Fruit fly (Drosophila melanogaster) whole organism, embryonic: ENCODE results near the gene Mocs2B.
A peak's percentile ranks its signal among the peaks of the same experiment; 100 is the strongest.

ENCODE experiments used
- Antp ChIP-seq: fragments of 200-800 bp; sonication (Bioruptor generic); optimal IDR thresholded peaks from 3 replicates; lab custom pipeline; 2016; ENCODE audit warnings: missing biosample characterization, missing genetic modification characterization
- B-H1 ChIP-seq: fragments of 200-800 bp; sonication (Bioruptor generic); IDR thresholded peaks from 3 replicates; pipeline ENCODE4 v1.3.6; 2022; ENCODE audit warnings: missing biosample characterization, missing genetic modification characterization
- CG10321 ChIP-seq: fragments of 200-800 bp; sonication (Bioruptor generic); IDR thresholded peaks from 2 replicates; pipeline ENCODE4 v1.3.6; 2022; ENCODE audit warnings: missing biosample characterization, missing genetic modification characterization
- CG11696 ChIP-seq: fragments of 200-800 bp; sonication (Bioruptor generic); IDR thresholded peaks from 2 replicates; pipeline ENCODE4 v1.3.6; 2022; ENCODE audit warnings: missing biosample characterization, missing genetic modification characterization
- CG12219 ChIP-seq: fragments of 200-800 bp; sonication (Bioruptor generic); optimal IDR thresholded peaks from 3 replicates; lab custom pipeline; 2018; ENCODE audit warnings: missing biosample characterization, mild to moderate bottlenecking, missing genetic modification characterization
- CG12391 ChIP-seq: fragments of 200-800 bp; sonication (Bioruptor generic); optimal IDR thresholded peaks from 3 replicates; lab custom pipeline; 2018; ENCODE audit warnings: missing biosample characterization, mild to moderate bottlenecking, missing genetic modification characterization, moderate library complexity
- CG12659 ChIP-seq: fragments of 200-800 bp; sonication (Bioruptor generic); optimal IDR thresholded peaks from 3 replicates; lab custom pipeline; 2017; ENCODE audit warnings: mild to moderate bottlenecking, missing biosample characterization, missing genetic modification reagents, missing genetic modification characterization
- CG13123 ChIP-seq: fragments of 200-800 bp; sonication (Bioruptor generic); optimal IDR thresholded peaks from 2 replicates; lab custom pipeline; 2016; ENCODE audit warnings: missing biosample characterization, missing genetic modification characterization
- CG15696 ChIP-seq: fragments of 200-800 bp; sonication (Bioruptor generic); optimal IDR thresholded peaks from 2 replicates; lab custom pipeline; 2019; ENCODE audit warnings: missing biosample characterization, mild to moderate bottlenecking, missing genetic modification characterization, moderate library complexity
- CG16815 ChIP-seq: fragments of 200-800 bp; sonication (Bioruptor generic); optimal IDR thresholded peaks from 3 replicates; lab custom pipeline; 2017; ENCODE audit warnings: missing biosample characterization, mild to moderate bottlenecking, missing genetic modification characterization
- CG17328 ChIP-seq: fragments of 200-800 bp; sonication (Bioruptor generic); IDR thresholded peaks from 2 replicates; pipeline ENCODE4 v1.3.6; 2022; ENCODE audit warnings: missing biosample characterization, missing genetic modification characterization
- CG18262 ChIP-seq: fragments of 200-800 bp; optimal IDR thresholded peaks from 3 replicates; lab custom pipeline; 2019; ENCODE audit warnings: missing biosample characterization, mild to moderate bottlenecking, missing genetic modification characterization, moderate library complexity
- CG18619 ChIP-seq: fragments of 200-800 bp; sonication (Bioruptor generic); optimal IDR thresholded peaks from 3 replicates; lab custom pipeline; 2017; ENCODE audit warnings: missing biosample characterization, mild to moderate bottlenecking, missing genetic modification characterization
- CG2875 ChIP-seq: fragments of 200-800 bp; sonication (Bioruptor generic); optimal IDR thresholded peaks from 2 replicates; lab custom pipeline; 2017; ENCODE audit warnings: missing biosample characterization, mild to moderate bottlenecking, missing genetic modification characterization, missing genetic modification reagents
- CG3281 ChIP-seq: fragments of 200-800 bp; sonication (Bioruptor generic); optimal IDR thresholded peaks from 3 replicates; lab custom pipeline; 2017; ENCODE audit warnings: missing biosample characterization, mild to moderate bottlenecking, missing genetic modification characterization
- CG34422 ChIP-seq: fragments of 200-800 bp; sonication (Bioruptor generic); IDR thresholded peaks from 3 replicates; pipeline ENCODE4 v1.3.6; 2022; ENCODE audit warnings: missing biosample characterization, missing genetic modification characterization
- CG3838 ChIP-seq: fragments of 200-800 bp; sonication (Bioruptor generic); optimal IDR thresholded peaks from 3 replicates; lab custom pipeline; 2016; ENCODE audit warnings: missing biosample characterization, missing genetic modification characterization
- CG4282 ChIP-seq: fragments of 200-800 bp; sonication (Bioruptor generic); optimal IDR thresholded peaks from 2 replicates; lab custom pipeline; 2016; ENCODE audit warnings: missing biosample characterization, missing genetic modification characterization
- CG4404 ChIP-seq: fragments of 200-800 bp; sonication (Bioruptor generic); IDR thresholded peaks from 2 replicates; pipeline ENCODE4 v1.3.6; 2022; ENCODE audit warnings: missing biosample characterization, missing genetic modification characterization
- CG4424 ChIP-seq: fragments of 200-800 bp; sonication (Bioruptor generic); optimal IDR thresholded peaks from 3 replicates; lab custom pipeline; 2016; ENCODE audit warnings: missing biosample characterization, missing genetic modification characterization
- CG4854 ChIP-seq: fragments of 200-800 bp; sonication (Bioruptor generic); optimal IDR thresholded peaks from 2 replicates; lab custom pipeline; 2016; ENCODE audit warnings: missing biosample characterization, missing genetic modification characterization, inconsistent platforms
- CG6175 ChIP-seq: fragments of 200-800 bp; sonication (Bioruptor generic); IDR thresholded peaks from 3 replicates; pipeline ENCODE4 v1.3.6; 2022; ENCODE audit warnings: missing biosample characterization, missing genetic modification characterization
- CG6689 ChIP-seq: fragments of 200-800 bp; sonication (Bioruptor generic); IDR thresholded peaks from 2 replicates; pipeline ENCODE4 v1.3.6; 2022; ENCODE audit warnings: missing biosample characterization, missing genetic modification characterization
- CG6791 ChIP-seq: fragments of 200-800 bp; sonication (Bioruptor generic); IDR thresholded peaks from 3 replicates; pipeline ENCODE4 v1.3.6; 2022; ENCODE audit warnings: missing biosample characterization, missing genetic modification characterization; ENCODE audit not compliant: partially characterized antibody
- CG6854 ChIP-seq: fragments of 200-800 bp; sonication (Bioruptor generic); optimal IDR thresholded peaks from 3 replicates; lab custom pipeline; 2017; ENCODE audit warnings: missing biosample characterization, mild to moderate bottlenecking, missing genetic modification characterization
- CG7745 ChIP-seq: fragments of 200-800 bp; sonication (Bioruptor generic); optimal IDR thresholded peaks from 2 replicates; lab custom pipeline; 2018; ENCODE audit warnings: missing biosample characterization, mild to moderate bottlenecking, missing genetic modification characterization, moderate library complexity
- CG9876 ChIP-seq: fragments of 200-800 bp; sonication (Bioruptor generic); optimal IDR thresholded peaks from 2 replicates; lab custom pipeline; 2016; ENCODE audit warnings: missing biosample characterization, missing genetic modification characterization
- Dref ChIP-seq: fragments of 200-800 bp; sonication (Bioruptor generic); IDR thresholded peaks from 2 replicates; pipeline ENCODE4 v1.3.6; 2022; ENCODE audit warnings: missing biosample characterization, missing genetic modification characterization
- Fer1 ChIP-seq: fragments of 200-800 bp; sonication (Bioruptor generic); optimal IDR thresholded peaks from 2 replicates; lab custom pipeline; 2017; ENCODE audit warnings: missing biosample characterization, mild to moderate bottlenecking, missing genetic modification characterization
- H15 ChIP-seq: fragments of 200-800 bp; sonication (Bioruptor generic); IDR thresholded peaks from 3 replicates; pipeline ENCODE4 v1.3.6; 2022; ENCODE audit warnings: missing biosample characterization, missing genetic modification characterization
- Hand ChIP-seq: fragments of 200-800 bp; sonication (Bioruptor generic); optimal IDR thresholded peaks from 2 replicates; lab custom pipeline; 2017; ENCODE audit warnings: mild to moderate bottlenecking, missing biosample characterization, missing genetic modification reagents, missing genetic modification characterization
- Med ChIP-seq: fragments of 200-800 bp; sonication (Bioruptor generic); peaks from one replicate; lab custom pipeline; 2016; ENCODE audit warnings: missing biosample characterization, missing genetic modification characterization, mild to moderate bottlenecking, inconsistent platforms, moderate library complexity
- Mrtf ChIP-seq: fragments of 200-800 bp; sonication (Bioruptor generic); IDR thresholded peaks from 3 replicates; pipeline ENCODE4 v1.3.6; 2022; ENCODE audit warnings: missing biosample characterization, missing genetic modification characterization
- Neu2 ChIP-seq: fragments of 200-800 bp; sonication (Bioruptor generic); optimal IDR thresholded peaks from 3 replicates; lab custom pipeline; 2016; ENCODE audit warnings: missing biosample characterization, missing genetic modification characterization, borderline replicate concordance
- NfI ChIP-seq: fragments of 200-800 bp; sonication (Bioruptor generic); optimal IDR thresholded peaks from 3 replicates; lab custom pipeline; 2018; ENCODE audit warnings: missing biosample characterization, mild to moderate bottlenecking, missing genetic modification characterization, moderate library complexity
- Poxn ChIP-seq: fragments of 200-800 bp; sonication (Bioruptor generic); IDR thresholded peaks from 2 replicates; pipeline ENCODE4 v1.3.6; 2022; ENCODE audit warnings: missing biosample characterization, missing genetic modification characterization
- Rx ChIP-seq: fragments of 200-800 bp; sonication (Bioruptor generic); IDR thresholded peaks from 2 replicates; pipeline ENCODE4 v1.3.6; 2022; ENCODE audit warnings: missing biosample characterization, missing genetic modification characterization
- Xrp1 ChIP-seq: fragments of 200-800 bp; sonication (Bioruptor generic); IDR thresholded peaks from 2 replicates; pipeline ENCODE4 v1.3.6; 2022; ENCODE audit warnings: missing biosample characterization, missing genetic modification characterization
- corto ChIP-seq: fragments of 200-800 bp; sonication (Bioruptor generic); optimal IDR thresholded peaks from 2 replicates; lab custom pipeline; 2016; ENCODE audit warnings: missing biosample characterization, mild to moderate bottlenecking, missing genetic modification characterization, moderate library complexity
- dmrt99B ChIP-seq: fragments of 200-800 bp; sonication (Bioruptor generic); optimal IDR thresholded peaks from 2 replicates; lab custom pipeline; 2018; ENCODE audit warnings: missing biosample characterization, mild to moderate bottlenecking, missing genetic modification characterization, moderate library complexity
- eyg ChIP-seq: fragments of 200-800 bp; sonication (Bioruptor generic); optimal IDR thresholded peaks from 3 replicates; lab custom pipeline; 2016; ENCODE audit warnings: missing biosample characterization, missing genetic modification characterization
- fd3F ChIP-seq: fragments of 200-800 bp; sonication (Bioruptor generic); optimal IDR thresholded peaks from 2 replicates; lab custom pipeline; 2018; ENCODE audit warnings: missing biosample characterization, mild to moderate bottlenecking, missing genetic modification characterization, moderate library complexity
- gsb ChIP-seq: fragments of 200-800 bp; sonication (Bioruptor generic); IDR thresholded peaks from 2 replicates; pipeline ENCODE4 v1.3.6; 2022; ENCODE audit warnings: missing biosample characterization, missing genetic modification characterization
- klu ChIP-seq: fragments of 200-800 bp; sonication (Bioruptor generic); IDR thresholded peaks from 2 replicates; pipeline ENCODE4 v1.3.6; 2022; ENCODE audit warnings: missing biosample characterization, missing genetic modification characterization
- knrl ChIP-seq: fragments of 200-800 bp; sonication (Bioruptor generic); IDR thresholded peaks from 3 replicates; pipeline ENCODE4 v1.3.6; 2022; ENCODE audit warnings: missing biosample characterization, missing genetic modification characterization; ENCODE audit not compliant: partially characterized antibody
- nerfin-2 ChIP-seq: fragments of 200-800 bp; sonication (Bioruptor generic); IDR thresholded peaks from 2 replicates; pipeline ENCODE4 v1.3.6; 2022; ENCODE audit warnings: missing biosample characterization, missing genetic modification characterization; ENCODE audit not compliant: partially characterized antibody
- nmo ChIP-seq: fragments of 200-800 bp; sonication (Bioruptor generic); optimal IDR thresholded peaks from 2 replicates; lab custom pipeline; 2018; ENCODE audit warnings: missing biosample characterization, mild to moderate bottlenecking, missing genetic modification characterization, moderate library complexity
- pnt ChIP-seq: fragments of 200-800 bp; sonication (Bioruptor generic); optimal IDR thresholded peaks from 3 replicates; lab custom pipeline; 2016; ENCODE audit warnings: missing biosample characterization, missing genetic modification characterization
- sr ChIP-seq: fragments of 200-800 bp; sonication (Bioruptor generic); IDR thresholded peaks from 3 replicates; pipeline ENCODE4 v1.3.6; 2022; ENCODE audit warnings: missing biosample characterization, missing genetic modification characterization
- stc ChIP-seq: fragments of 200-800 bp; sonication (Bioruptor generic); IDR thresholded peaks from 2 replicates; pipeline ENCODE4 v1.3.6; 2022; ENCODE audit warnings: missing biosample characterization, missing genetic modification characterization
- stwl ChIP-seq: fragments of 200-800 bp; sonication (Bioruptor generic); optimal IDR thresholded peaks from 3 replicates; lab custom pipeline; 2018; ENCODE audit warnings: missing biosample characterization, mild to moderate bottlenecking, missing genetic modification characterization, moderate library complexity
- trem ChIP-seq: fragments of 200-800 bp; optimal IDR thresholded peaks from 3 replicates; lab custom pipeline; 2019; ENCODE audit warnings: missing biosample characterization, mild to moderate bottlenecking, missing genetic modification characterization, moderate library complexity

The Mocs2B gene

DNA sequence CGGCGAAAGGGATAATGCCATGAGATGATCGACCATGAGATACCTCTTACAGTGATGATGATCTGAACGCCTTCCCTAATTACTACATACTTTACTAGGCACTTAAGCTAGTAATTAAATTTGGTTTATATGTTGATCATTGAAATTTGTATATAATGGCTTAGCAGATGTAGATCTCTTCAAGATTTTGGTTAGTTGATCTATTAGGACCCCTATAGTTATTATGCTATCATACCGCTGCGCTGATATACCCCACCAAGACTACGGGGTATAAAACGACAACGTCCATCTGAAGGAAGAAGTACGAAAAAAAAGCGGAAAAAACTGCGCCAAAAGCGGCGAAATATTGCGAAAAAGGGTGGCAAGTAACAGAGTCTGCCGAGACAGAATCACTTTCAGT lies 47.1 kb upstream of the Mocs2B start (continued):
- no peak for TF ChIP-seq Dref (GFP tag; lab: Robert Waterston, UW)
- no peak for TF ChIP-seq CG18619 (GFP tag; lab: Kevin White, UChicago)
- TF ChIP-seq CG15696 (tag; lab: Kevin White, UChicago), result peak; percentile 66
- no peak for TF ChIP-seq CG3281 (GFP tag; lab: Kevin White, UChicago)
- TF ChIP-seq CG4854 (GFP tag; lab: Kevin White, UChicago), result no peak
- TF ChIP-seq Xrp1 (GFP tag; lab: Robert Waterston, UW), result peak; percentile 60; the same call in 1 of the 2 replicates
- no peak for TF ChIP-seq Antp (GFP tag; lab: Kevin White, UChicago)
- TF ChIP-seq dmrt99B (tag; lab: Kevin White, UChicago), result peak; percentile 39
- TF ChIP-seq CG12219, result no peak
- TF ChIP-seq nmo (GFP tag; lab: Kevin White, UChicago), result peak; percentile 41
- TF ChIP-seq Mrtf, result no peak
- TF ChIP-seq CG10321 (GFP tag; lab: Robert Waterston, UW), result no peak
- TF ChIP-seq Poxn (GFP tag; lab: Robert Waterston, UW), result no peak
- no peak for TF ChIP-seq corto (GFP tag; lab: Kevin White, UChicago)
- TF ChIP-seq stwl (tag; lab: Kevin White, UChicago), result no peak
- peak; percentile 48 for TF ChIP-seq CG4424 (GFP tag; lab: Kevin White, UChicago)
- no peak for TF ChIP-seq Rx (GFP tag; lab: Robert Waterston, UW)
- peak; percentile 20 for TF ChIP-seq CG16815 (GFP tag; lab: Kevin White, UChicago)
- no peak for TF ChIP-seq CG2875 (GFP tag; lab: Kevin White, UChicago)
- TF ChIP-seq CG11696 (GFP tag; lab: Robert Waterston, UW), result no peak
- TF ChIP-seq CG13123 (GFP tag; lab: Kevin White, UChicago), result no peak
- no peak for TF ChIP-seq CG4282 (GFP tag; lab: Kevin White, UChicago)
- no peak for TF ChIP-seq klu
- no peak for TF ChIP-seq gsb (GFP tag; lab: Robert Waterston, UW)
- no peak for TF ChIP-seq stc (GFP tag; lab: Robert Waterston, UW)
- TF ChIP-seq CG34422 (GFP tag; lab: Robert Waterston, UW), result no peak
- TF ChIP-seq knrl (GFP tag; lab: Robert Waterston, UW), result no peak
- TF ChIP-seq B-H1 (GFP tag; lab: Robert Waterston, UW), result no peak
- peak; percentile 70 for TF ChIP-seq CG18262 (tag; lab: Kevin White, UChicago)
- TF ChIP-seq nerfin-2, result no peak
- no peak for TF ChIP-seq CG12659 (GFP tag; lab: Kevin White, UChicago)
- TF ChIP-seq Med, result peak; percentile 25
- TF ChIP-seq Hand, result no peak
- TF ChIP-seq CG6791 (GFP tag; lab: Robert Waterston, UW), result no peak
- peak; percentile 55 for TF ChIP-seq CG4404
- no peak for TF ChIP-seq CG6175 (GFP tag; lab: Robert Waterston, UW)
- peak; percentile 15 for TF ChIP-seq CG12391
- TF ChIP-seq CG6854 (GFP tag; lab: Kevin White, UChicago), result no peak
- peak; percentile 9 for TF ChIP-seq pnt (GFP tag; lab: Kevin White, UChicago)
- TF ChIP-seq CG9876 (GFP tag; lab: Kevin White, UChicago), result no peak
- TF ChIP-seq H15, result no peak
- no peak for TF ChIP-seq CG3838 (GFP tag; lab: Kevin White, UChicago)
- no peak for TF ChIP-seq CG7745 (tag; lab: Kevin White, UChicago)
- no peak for TF ChIP-seq Neu2 (GFP tag; lab: Kevin White, UChicago)
- peak; percentile 50; the same call in 1 of the 2 replicates for TF ChIP-seq CG6689 (GFP tag; lab: Robert Waterston, UW)
- TF ChIP-seq trem (tag; lab: Kevin White, UChicago), result peak; percentile 33
- no peak for TF ChIP-seq NfI
- no peak for TF ChIP-seq eyg (GFP tag; lab: Kevin White, UChicago)
- no peak for TF ChIP-seq fd3F
- TF ChIP-seq CG17328 (GFP tag; lab: Robert Waterston, UW), result no peak
- TF ChIP-seq Fer1 (GFP tag; lab: Kevin White, UChicago), result no peak
- TF ChIP-seq sr (GFP tag; lab: Robert Waterston, UW), result no peak
